Fruit fly (Drosophila melanogaster) ovary, adult (tissue): Measurements from ENCODE around the gene CG7376.

Experiments
- CG17801 ChIP-seq: fragments of 200-800 bp; optimal IDR thresholded peaks from 2 replicates; lab custom pipeline; 2019; ENCODE audit warnings: missing biosample characterization, mild to moderate bottlenecking, missing genetic modification characterization, moderate library complexity; ENCODE audit not compliant: partially characterized antibody

CG7376 gene

DNA sequence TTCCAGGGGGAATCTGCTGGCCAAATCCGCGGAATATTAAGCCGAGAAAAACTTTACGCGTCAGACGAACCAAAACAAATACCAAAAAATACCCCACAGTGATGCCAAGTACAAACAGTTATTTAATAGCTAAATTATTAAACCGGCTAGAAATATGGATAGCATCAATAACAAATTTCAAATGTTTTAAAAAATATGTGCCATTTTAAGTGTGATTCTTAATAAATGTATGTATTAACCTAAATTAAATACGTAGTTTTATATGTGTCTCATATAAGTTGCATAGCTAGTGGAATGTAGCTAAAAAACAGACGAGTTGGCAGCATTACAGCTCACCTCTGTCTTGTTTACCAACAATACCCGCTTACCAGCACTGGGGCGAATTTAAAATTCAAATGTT lies 7.7 kb downstream of the CG7376 start, which contains the start of gene CG10274:
CG10274 (minus strand) TSS at position 54 of the 400 bp plus-strand sequence.
- TF ChIP-seq CG17801 (GFP tag; lab: Kevin White, UChicago): peak; percentile 61

DNA sequence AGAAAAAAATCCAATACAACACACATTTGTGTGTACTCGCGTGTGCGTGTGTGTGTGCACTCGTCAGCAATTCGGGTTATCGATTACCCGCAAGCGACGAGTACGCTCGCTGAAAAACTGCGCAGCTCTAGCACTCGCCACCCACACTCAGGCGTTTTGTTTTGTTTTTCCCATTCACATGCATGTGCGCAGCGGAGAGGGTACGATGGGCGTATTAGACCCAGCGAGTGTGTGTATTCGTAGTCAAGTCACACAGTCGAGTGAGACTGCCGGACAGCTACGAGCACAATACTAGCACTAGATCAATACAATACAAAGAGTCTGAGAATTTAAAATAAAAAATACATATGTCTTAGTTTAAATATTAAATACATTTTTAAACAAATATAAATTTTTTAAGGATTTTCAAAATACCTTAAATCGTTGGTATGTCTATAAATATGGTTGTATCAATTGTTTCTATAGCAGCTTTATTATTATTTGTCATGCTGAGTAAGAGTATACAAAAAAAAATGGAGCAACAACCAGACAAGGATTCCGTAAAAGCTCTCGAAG lies 10.9 kb downstream of the CG7376 start, which contains the start of the genes D19B and CG43293:
D19B (minus strand) TSS at position 37 of the 555 bp plus-strand sequence.
CG43293 (plus strand) TSS at position 306 of the 555 bp plus-strand sequence.
- peak; percentile 69 for TF ChIP-seq CG17801 (GFP tag; lab: Kevin White, UChicago)

DNA sequence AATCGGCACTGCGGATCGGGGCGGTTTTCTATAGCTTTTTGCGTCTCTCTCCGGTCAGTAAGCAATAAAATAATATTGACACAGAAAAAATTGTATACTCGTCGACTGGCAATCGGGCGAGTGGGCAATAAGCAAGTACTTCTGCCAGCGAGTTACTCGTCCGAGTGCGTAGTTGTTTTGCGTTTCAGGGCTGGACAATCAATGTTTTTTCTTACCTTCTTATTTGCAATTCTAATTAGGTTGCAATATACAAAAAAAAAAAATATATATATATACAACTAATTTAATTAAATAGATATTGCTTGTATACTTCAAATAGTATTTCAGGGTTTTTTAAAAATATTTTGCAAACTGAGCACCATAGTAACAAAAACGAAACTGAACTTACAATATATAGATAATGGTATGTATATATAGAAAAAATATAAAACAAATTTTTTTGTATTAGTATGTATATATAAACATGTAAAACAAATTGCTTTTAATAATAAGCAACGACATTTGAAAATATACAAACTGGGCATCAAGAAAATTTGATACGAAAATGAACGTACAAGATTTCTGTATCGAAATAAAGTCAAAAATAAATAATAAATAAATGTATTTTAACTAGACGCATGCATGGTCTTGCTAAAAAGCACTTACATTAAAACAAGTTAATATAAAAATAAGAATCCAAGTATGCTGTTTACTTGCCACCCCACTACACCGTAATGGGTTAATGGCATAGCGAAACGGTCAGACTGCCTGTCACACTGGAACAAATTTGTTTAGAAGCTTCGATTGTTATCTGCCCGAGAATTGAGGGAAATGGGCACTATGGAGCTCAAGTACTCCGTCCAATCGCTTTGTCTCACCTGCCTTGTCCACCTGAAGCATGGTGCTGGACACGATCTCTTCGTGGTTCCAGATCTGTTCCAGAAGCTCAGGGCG lies 15.2 kb downstream of the CG7376 start, which contains the start of the genes D19A and CG7386:
D19A (minus strand) TSS at position 129 of the 933 bp plus-strand sequence.
CG7386 (plus strand) TSS at position 751 of the 933 bp plus-strand sequence.
- TF ChIP-seq CG17801 (GFP tag; lab: Kevin White, UChicago): peak; percentile 63

- TF ChIP-seq CG17801 (GFP tag; lab: Kevin White, UChicago): peak; percentile 77
Measured at dm6 chr3L:6192822-6193555, 18.9 kb downstream of the CG7376 start, which contains the start of the genes Sf3b6 and Tnpo. Gene Sf3b6 (minus strand): TSS chr3L:6193179. Gene Tnpo (plus strand): TSS chr3L:6193480.

DNA sequence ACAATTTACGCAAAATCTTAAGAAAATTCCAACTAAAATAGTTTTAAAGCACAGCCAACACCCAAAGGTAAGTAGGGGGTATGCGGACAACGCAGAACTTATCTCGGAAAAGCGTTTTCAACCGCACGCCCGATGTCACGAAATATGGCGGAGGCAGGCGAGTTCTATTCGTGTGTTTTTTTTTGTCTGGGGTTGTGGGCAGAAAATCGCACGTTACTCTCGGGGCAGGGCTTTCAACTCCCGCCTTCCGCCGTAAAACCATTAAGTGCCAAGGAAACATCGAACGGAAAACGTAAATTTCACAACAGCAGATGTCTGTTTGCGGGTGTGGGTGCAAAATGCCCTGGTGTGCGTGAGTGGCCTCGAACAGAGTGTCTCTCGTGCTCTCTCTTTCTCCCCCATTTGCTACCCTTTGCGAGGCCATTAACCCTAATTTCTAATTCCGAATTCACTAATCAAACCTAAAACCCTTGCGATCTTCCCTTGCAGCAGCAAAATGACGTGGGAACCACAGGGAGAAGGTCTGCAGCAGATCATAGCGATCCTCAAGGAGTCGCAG lies 19.6 kb downstream of the CG7376 start:
- no peak for TF ChIP-seq CG17801 (GFP tag; lab: Kevin White, UChicago)

DNA sequence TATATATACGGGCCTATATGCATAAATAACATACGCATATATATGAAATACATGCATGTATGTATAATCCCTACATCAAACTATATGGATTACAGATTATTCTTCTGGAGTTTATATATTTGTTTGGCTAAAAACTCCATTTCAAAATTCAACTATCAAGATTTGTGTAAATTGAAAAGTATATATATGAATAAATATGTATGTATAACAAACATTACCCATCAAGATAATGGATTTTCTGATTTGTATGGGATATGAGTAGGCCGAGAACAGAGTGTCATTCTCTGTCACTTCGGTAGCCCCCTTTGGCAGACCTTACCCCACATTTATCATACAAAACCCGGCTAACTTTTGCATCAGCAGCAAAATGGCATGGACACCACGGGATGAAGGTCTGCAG lies 26.1 kb downstream of the CG7376 start, which contains the start of gene CG8219:
CG8219 (plus strand) TSS at position 301 of the 400 bp plus-strand sequence.
- TF ChIP-seq CG17801 (GFP tag; lab: Kevin White, UChicago): no peak

DNA sequence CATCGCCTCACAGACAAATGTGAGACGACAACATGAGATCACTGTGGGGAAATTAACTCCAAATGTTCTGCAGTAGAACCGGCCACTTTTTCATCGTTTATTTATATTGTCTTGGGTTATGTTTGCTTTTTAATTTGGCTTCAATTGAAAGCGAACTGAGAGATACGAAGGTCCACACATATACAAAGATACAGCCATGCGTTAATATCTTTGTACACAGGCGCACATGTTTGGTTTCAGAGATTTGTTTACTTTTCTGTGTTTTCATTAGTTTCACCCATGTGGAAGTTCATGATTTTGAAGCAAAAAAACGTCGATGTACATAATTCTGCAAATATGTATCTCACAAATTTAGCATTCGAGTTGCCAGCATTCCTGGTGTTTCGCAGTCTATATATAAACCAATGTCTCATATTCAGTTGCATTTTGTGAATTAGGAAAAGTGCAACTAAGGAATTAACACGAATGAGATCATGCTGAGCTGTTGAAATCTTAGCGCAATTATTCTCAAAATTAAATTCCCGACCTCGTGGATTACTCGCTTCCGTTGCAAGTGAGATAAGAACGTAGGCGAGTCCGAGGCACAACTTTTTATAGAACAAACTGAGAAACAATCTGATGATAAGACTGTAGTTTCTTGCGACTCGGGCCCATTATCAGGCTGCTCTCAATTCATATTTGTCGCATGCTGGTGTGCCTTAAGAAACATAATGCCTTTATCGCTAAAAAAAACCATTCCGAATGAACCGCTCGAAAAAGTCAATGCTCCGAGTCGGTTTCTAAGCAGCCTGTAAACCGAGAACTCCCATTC lies 42.1 kb downstream of the CG7376 start:
- no peak for TF ChIP-seq CG17801 (GFP tag; lab: Kevin White, UChicago)

DNA sequence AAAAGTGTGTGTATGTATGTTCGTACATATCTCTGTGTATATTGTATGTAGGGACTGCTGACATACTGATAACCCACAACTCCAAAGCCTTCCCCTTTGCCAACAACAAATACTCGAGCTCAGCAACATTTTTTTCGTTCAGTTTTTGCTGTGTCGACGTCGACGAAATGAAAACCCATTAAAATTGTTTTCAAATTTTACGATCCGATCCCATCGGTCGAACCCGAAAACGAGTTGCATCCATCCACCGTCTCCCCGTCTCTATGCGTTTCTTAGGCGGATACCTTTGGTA lies 42.7 kb downstream of the CG7376 start:
- no peak for TF ChIP-seq CG17801 (GFP tag; lab: Kevin White, UChicago)

dm6 chr3L:6217212-6217611 lies 43.2 kb downstream of the CG7376 start:
- no peak for TF ChIP-seq CG17801 (GFP tag; lab: Kevin White, UChicago)

- no peak for TF ChIP-seq CG17801 (GFP tag; lab: Kevin White, UChicago)
Measured at dm6 chr3L:6217806-6218205, 43.8 kb downstream of the CG7376 start, which contains the start of gene LanA. Gene LanA (minus strand): TSS chr3L:6218022.

DNA sequence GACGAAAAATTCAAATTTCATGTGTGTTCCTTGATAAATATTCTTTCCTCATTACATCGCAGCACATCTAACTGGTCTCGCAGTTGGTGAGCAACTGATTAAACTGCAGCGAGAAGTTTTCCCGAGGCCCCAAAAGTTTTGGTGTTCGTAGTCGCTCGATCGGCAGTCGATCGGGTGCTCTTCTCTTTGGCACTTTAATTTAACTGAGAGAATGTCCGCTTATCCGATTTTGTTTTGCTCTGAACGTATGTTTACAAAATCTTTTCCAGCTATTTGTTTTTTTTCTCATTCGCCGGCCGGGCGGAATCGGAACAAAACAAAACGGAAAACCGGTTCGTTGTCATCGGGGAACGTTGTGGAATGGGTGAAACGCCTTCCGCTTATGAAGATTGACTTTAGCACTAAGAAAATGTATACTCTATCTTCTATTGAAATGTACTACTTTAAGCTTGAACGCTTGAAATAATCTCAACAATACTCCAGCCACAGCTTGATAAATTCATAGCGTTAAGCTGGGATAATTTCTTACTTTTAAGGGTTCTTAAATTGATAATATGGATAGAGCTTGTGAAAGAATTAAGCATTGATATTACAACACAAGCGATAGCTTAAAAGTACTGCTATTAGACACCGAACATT lies 44.6 kb downstream of the CG7376 start:
- no peak for TF ChIP-seq CG17801 (GFP tag; lab: Kevin White, UChicago)

DNA sequence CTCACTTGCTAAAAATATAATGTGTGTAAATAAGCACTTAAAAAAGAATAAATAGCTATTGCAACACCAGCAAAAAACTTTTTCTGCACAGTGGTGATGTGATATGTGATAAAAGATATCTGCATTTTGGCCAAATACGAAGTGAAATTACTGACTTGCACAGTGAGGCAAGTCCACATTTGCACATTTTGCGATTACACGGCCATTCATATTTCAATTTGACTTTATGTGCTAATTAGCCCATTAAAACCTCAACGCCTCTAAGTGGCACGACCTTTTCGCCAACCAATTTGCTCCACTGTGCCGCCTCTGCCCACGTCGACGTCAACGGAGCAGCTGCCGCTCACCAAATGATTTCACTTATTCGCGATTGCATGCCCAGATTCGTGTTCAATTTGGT lies 46.1 kb downstream of the CG7376 start, which contains the start of gene CG33946:
CG33946 (plus strand) TSS at position 392 of the 400 bp plus-strand sequence.
- peak; percentile 58 for TF ChIP-seq CG17801 (GFP tag; lab: Kevin White, UChicago)
